Worm (Caenorhabditis elegans) whole organism, L2 larva: ENCODE results near the gene Y48A6C.8.

Source experiments
- elt-3 ChIP-seq: sonication (generic microtip); optimal IDR thresholded peaks from 2 replicates; lab custom pipeline; 2017; ENCODE audit warnings: missing biosample characterization, missing genetic modification characterization
- nhr-25 ChIP-seq: fragments of 150-350 bp; sonication (generic microtip); optimal IDR thresholded peaks from 3 replicates; lab custom pipeline; 2014; ENCODE audit warnings: missing biosample characterization, missing genetic modification characterization
- nhr-77 ChIP-seq: fragments of 150-350 bp; optimal IDR thresholded peaks from 2 replicates; lab custom pipeline; 2014; ENCODE audit warnings: missing biosample characterization, missing genetic modification characterization
- sem-4 ChIP-seq: fragments of 150-350 bp; optimal IDR thresholded peaks from 2 replicates; lab custom pipeline; 2014; ENCODE audit warnings: missing biosample characterization, missing genetic modification reagents, missing genetic modification characterization
- ztf-4 ChIP-seq: fragments of 150-350 bp; optimal IDR thresholded peaks from 2 replicates; lab custom pipeline; 2014; ENCODE audit warnings: missing biosample characterization, missing genetic modification characterization

DNA sequence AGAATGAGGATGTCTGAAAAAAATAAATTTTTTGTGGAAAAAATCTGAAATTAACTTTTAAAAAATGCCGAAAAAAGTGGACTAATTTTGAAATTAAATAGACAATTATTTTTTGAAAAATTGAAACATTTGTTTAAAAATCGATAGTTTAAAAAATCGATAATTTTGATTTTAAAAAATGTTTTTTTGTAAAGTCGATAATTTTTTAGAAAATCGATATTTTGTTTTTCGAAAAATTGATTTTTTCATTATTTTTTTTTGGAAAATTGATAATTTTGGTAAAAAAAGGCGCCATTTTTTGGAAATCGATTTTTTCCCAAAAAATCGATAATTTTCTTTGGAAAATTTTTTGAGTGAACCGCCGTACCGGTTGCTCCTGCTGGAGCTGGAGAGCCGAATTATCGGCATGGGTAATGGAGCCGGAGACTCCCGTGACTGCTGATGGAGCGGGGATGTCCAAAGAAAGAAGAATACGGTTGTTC lies 44.8 kb upstream of the Y48A6C.8 start:
- TF ChIP-seq sem-4 (tag; lab: Kevin White, UChicago) (no peak), nhr-77 (no peak), nhr-25 (tag; lab: Kevin White, UChicago) (no peak), elt-3 (tag; lab: Kevin White, UChicago) (no peak), ztf-4 (tag; lab: Kevin White, UChicago) (no peak)
